Fruit fly (Drosophila melanogaster) Kc167 (cell line): Measurements from ENCODE around the gene CG43707.

Source experiments
- Myc ChIP-seq: fragments of >200 bp; optimal IDR thresholded peaks from 2 replicates; lab custom pipeline; 2017; ENCODE audit warnings: missing external identifiers
- Sin3A ChIP-seq: fragments of >200 bp; optimal IDR thresholded peaks from 2 replicates; lab custom pipeline; 2018; ENCODE audit warnings: missing external identifiers
- h ChIP-seq: fragments of >200 bp; optimal IDR thresholded peaks from 3 replicates; lab custom pipeline; 2018; ENCODE audit warnings: missing external identifiers
- insv ChIP-seq: fragments of >200 bp; optimal IDR thresholded peaks from 3 replicates; lab custom pipeline; 2018; ENCODE audit warnings: missing external identifiers
- psq ChIP-seq: fragments of >200 bp; optimal IDR thresholded peaks from 2 replicates; lab custom pipeline; 2017; ENCODE audit warnings: missing external identifiers
- ttk ChIP-seq: sonication (Bioruptor generic); optimal IDR thresholded peaks from 2 replicates; lab custom pipeline; 2017; ENCODE audit warnings: missing external identifiers

DNA sequence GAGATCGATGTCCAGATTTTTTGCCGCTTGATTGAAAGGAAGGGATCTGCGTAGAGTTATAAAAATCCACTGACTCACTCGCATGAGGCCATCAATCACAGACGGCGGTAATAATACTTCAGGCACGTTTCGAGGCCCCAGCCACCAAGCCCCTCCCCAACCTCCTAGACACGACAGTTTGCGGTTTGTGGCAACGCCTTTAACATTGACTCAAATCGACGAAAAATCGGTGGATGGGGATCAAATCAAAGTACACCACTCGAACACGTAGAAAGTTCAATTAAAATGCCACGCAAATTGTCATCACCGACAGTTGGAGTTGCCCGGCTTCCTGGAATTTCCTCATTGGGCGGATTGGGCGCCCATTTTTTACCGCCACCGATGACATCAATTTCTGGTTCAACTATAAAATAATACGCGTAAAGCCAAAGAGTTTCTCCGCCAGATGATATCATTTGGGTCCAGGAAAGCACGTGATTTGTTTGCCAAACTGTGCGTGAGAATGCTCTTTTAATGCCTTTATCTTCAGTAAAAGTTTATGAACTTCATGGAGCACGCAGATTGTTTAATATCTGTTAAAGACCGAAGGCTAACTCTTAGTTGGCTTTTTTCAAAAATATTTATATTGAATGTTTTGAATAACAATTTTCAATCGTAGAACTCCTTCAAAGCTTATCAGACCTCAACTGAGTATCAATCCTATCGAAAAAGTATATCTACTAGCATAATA lies 27.4 kb downstream of the CG43707 start, which contains the start of gene CG31960:
- no peak for TF ChIP-seq Sin3A (lab: Kevin White, UChicago)
- TF ChIP-seq h (lab: Kevin White, UChicago): no peak
- no peak for TF ChIP-seq insv
- no peak for TF ChIP-seq psq
- no peak for TF ChIP-seq Myc (lab: Kevin White, UChicago)
- TF ChIP-seq ttk (lab: Kevin White, UChicago): no peak
